Fruit fly (Drosophila melanogaster): ENCODE results near the gene CG5254.
A peak's percentile ranks its signal among the peaks of the same experiment; 100 is the strongest.

CG5254 gene

dm6 chrX:804821-805220 is 54.7 kb downstream of the CG5254 start, which contains the start of gene CG13358:
Gene CG13358, minus strand, starts transcription at chrX:804921.
- TF ChIP-seq Abd-B (GFP tag; optimal IDR thresholded peaks at IDR 0.05) = no peak
- no peak for TF ChIP-seq dsf (GFP tag; optimal IDR thresholded peaks at IDR 0.05; ENCODE audit: borderline replicate concordance)
- no peak for TF ChIP-seq pan (optimal IDR thresholded peaks at IDR 0.05)
- TF ChIP-seq N (GFP tag; optimal IDR thresholded peaks at IDR 0.05) = no peak
- no peak for TF ChIP-seq fru (GFP tag; optimal IDR thresholded peaks at IDR 0.05)
- TF ChIP-seq OdsH (GFP tag; optimal IDR thresholded peaks at IDR 0.05) = no peak
- no peak for TF ChIP-seq lola (GFP tag; optimal IDR thresholded peaks at IDR 0.05)
- TF ChIP-seq Myc (optimal IDR thresholded peaks at IDR 0.05) = no peak
- no peak for TF ChIP-seq usp (GFP tag; optimal IDR thresholded peaks at IDR 0.05)
- no peak for TF ChIP-seq Rel (GFP tag; optimal IDR thresholded peaks at IDR 0.05)
- no peak for TF ChIP-seq Rel (tag; optimal IDR thresholded peaks at IDR 0.05)
- no peak for TF ChIP-seq brk (GFP tag; optimal IDR thresholded peaks at IDR 0.05)
- no peak for TF ChIP-seq h (GFP tag; optimal IDR thresholded peaks at IDR 0.05)
- no peak for TF ChIP-seq rgr (GFP tag; optimal IDR thresholded peaks at IDR 0.05)
- TF ChIP-seq CG32264 (GFP tag; optimal IDR thresholded peaks at IDR 0.05) = no peak
- no peak for TF ChIP-seq sv (GFP tag; optimal IDR thresholded peaks at IDR 0.05)
- no peak for TF ChIP-seq jim (GFP tag; optimal IDR thresholded peaks at IDR 0.05)
- no peak for TF ChIP-seq br (GFP tag; optimal IDR thresholded peaks at IDR 0.05)
- no peak for TF ChIP-seq dl (GFP tag; optimal IDR thresholded peaks at IDR 0.05; ENCODE audit: insufficient read depth in 1 of 2, partially characterized antibody in 2 of 2)

DNA sequence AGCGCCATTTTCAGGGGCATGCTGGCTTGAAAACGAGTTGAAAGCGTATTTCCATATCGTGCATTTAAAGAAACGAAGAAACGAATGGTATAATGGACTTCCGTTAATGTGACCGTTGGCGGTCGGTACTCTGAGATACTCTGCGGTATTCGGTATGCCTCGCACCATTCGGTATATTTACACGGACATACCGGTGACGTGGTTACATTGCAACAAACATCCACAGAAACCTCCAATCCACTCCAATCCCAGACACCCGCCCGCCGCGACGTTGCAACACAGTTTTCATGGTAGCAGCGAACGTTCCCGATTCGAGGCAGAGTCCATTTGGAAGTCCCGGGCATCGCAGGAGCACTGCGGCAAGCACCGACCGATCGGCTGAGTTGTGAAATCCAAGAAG is 55.8 kb downstream of the CG5254 start, which contains the start of gene Sec22:
Gene Sec22 (plus strand): TSS at position 170 of the 400 bp plus-strand sequence.
- TF ChIP-seq dmrt93B (GFP tag; optimal IDR thresholded peaks at IDR 0.05) (no peak), Vsx2 (GFP tag; optimal IDR thresholded peaks at IDR 0.05; ENCODE audit: partially characterized antibody) (no peak), rgr (GFP tag; optimal IDR thresholded peaks at IDR 0.05) (peak; percentile 22), Sp1 (GFP tag; optimal IDR thresholded peaks at IDR 0.05) (peak; percentile 16), GATAd (GFP tag; optimal IDR thresholded peaks at IDR 0.05) (no peak), sage (GFP tag; optimal IDR thresholded peaks at IDR 0.05) (no peak), Hnf4 (GFP tag; optimal IDR thresholded peaks at IDR 0.05) (no peak), usp (GFP tag; optimal IDR thresholded peaks at IDR 0.05) (no peak), sv (GFP tag; optimal IDR thresholded peaks at IDR 0.05) (no peak), HLH106 (tag; optimal IDR thresholded peaks at IDR 0.05) (peak; percentile 18), psq (GFP tag; optimal IDR thresholded peaks at IDR 0.05) (no peak)

Measured in whole organism, wandering third instar larva.